Fruit fly (Drosophila melanogaster): ENCODE measurements around the gene CG7573.
A peak's percentile ranks its signal among the peaks of the same experiment; 100 is the strongest.

CG7573 gene

dm6 chr3L:11295164-11295516, 16.4 kb upstream of the CG7573 start:
- TF ChIP-seq esg (GFP tag; conservative IDR thresholded peaks at IDR 0.05): no peak
- no peak for TF ChIP-seq ci (GFP tag; IDR thresholded peaks at IDR 0.05)
- TF ChIP-seq emc (GFP tag; optimal IDR thresholded peaks at IDR 0.05): no peak
- TF ChIP-seq scrt (GFP tag; optimal IDR thresholded peaks at IDR 0.05): no peak
- peak; percentile 58 for TF ChIP-seq sens (GFP tag)
- no peak for TF ChIP-seq CG12071 (GFP tag; optimal IDR thresholded peaks at IDR 0.05)
- TF ChIP-seq Xbp1 (GFP tag; optimal IDR thresholded peaks at IDR 0.05): peak; percentile 25
- TF ChIP-seq Med (GFP tag): peak; percentile 23
- TF ChIP-seq MTF-1 (GFP tag; optimal IDR thresholded peaks at IDR 0.05; ENCODE audit: borderline replicate concordance): peak; percentile 17
- no peak for TF ChIP-seq Lpt (GFP tag; optimal IDR thresholded peaks at IDR 0.05)
- TF ChIP-seq CG3838 (GFP tag; optimal IDR thresholded peaks at IDR 0.05): peak; percentile 34

dm6 chr3L:11295777-11296149, 15.8 kb upstream of the CG7573 start, which contains the start of gene Dyro:
TSS of gene Dyro (minus strand) at chr3L:11295919.
- TF ChIP-seq bigmax (GFP tag; optimal IDR thresholded peaks at IDR 0.05): no peak
- no peak for TF ChIP-seq CG7372 (GFP tag; IDR thresholded peaks at IDR 0.05)
- no peak for TF ChIP-seq CG8359 (GFP tag; optimal IDR thresholded peaks at IDR 0.05; ENCODE audit: borderline replicate concordance)
- no peak for TF ChIP-seq dm (GFP tag; optimal IDR thresholded peaks at IDR 0.05)
- TF ChIP-seq Vsx1 (GFP tag; optimal IDR thresholded peaks at IDR 0.05): no peak
- peak; percentile 59 for TF ChIP-seq wdn (GFP tag; IDR thresholded peaks at IDR 0.05)
- TF ChIP-seq CG34224 (GFP tag; IDR thresholded peaks at IDR 0.05; ENCODE audit: partially characterized antibody): no peak
- no peak for TF ChIP-seq CG2712 (tag; optimal IDR thresholded peaks at IDR 0.05)
- TF ChIP-seq p53 (GFP tag; optimal IDR thresholded peaks at IDR 0.05): peak; percentile 85
- TF ChIP-seq wor (GFP tag; IDR thresholded peaks at IDR 0.05): no peak
- no peak for TF ChIP-seq Hr78 (GFP tag; optimal IDR thresholded peaks at IDR 0.05)
- no peak for TF ChIP-seq Hmr (GFP tag; optimal IDR thresholded peaks at IDR 0.05)
- no peak for TF ChIP-seq aop (GFP tag; IDR thresholded peaks at IDR 0.05)
- no peak for TF ChIP-seq CG7745 (tag; optimal IDR thresholded peaks at IDR 0.05)
- TF ChIP-seq D (optimal IDR thresholded peaks at IDR 0.05): no peak
- no peak for TF ChIP-seq D (GFP tag; optimal IDR thresholded peaks at IDR 0.05)
- no peak for TF ChIP-seq ase (GFP tag; IDR thresholded peaks at IDR 0.05)
- peak; percentile 34; the same call in 2 of the 3 replicates for TF ChIP-seq zfh1 (GFP tag; IDR thresholded peaks at IDR 0.05)
- no peak for TF ChIP-seq CG9817 (tag; optimal IDR thresholded peaks at IDR 0.05)
- no peak for TF ChIP-seq CG14860 (GFP tag; IDR thresholded peaks at IDR 0.05; ENCODE audit: partially characterized antibody)
- no peak for TF ChIP-seq lola (GFP tag; optimal IDR thresholded peaks at IDR 0.05)
- no peak for TF ChIP-seq Fer3 (tag; optimal IDR thresholded peaks at IDR 0.05)
- TF ChIP-seq CG8478 (optimal IDR thresholded peaks at IDR 0.05): no peak
- TF ChIP-seq NC2β (GFP tag; optimal IDR thresholded peaks at IDR 0.05): no peak
- TF ChIP-seq hth (optimal IDR thresholded peaks at IDR 0.05): no peak
- 0 out of 3 replicates have a peak, but pooled peaks have one; percentile 13 for TF ChIP-seq CG7963 (GFP tag; IDR thresholded peaks at IDR 0.05; ENCODE audit: partially characterized antibody)
- TF ChIP-seq CG12155 (GFP tag; optimal IDR thresholded peaks at IDR 0.05): no peak
- TF ChIP-seq grn (GFP tag; optimal IDR thresholded peaks at IDR 0.05): no peak
- no peak for TF ChIP-seq tup (GFP tag; optimal IDR thresholded peaks at IDR 0.05)
- TF ChIP-seq CG4360 (GFP tag; IDR thresholded peaks at IDR 0.05): 0 out of 2 replicates have a peak, but pooled peaks have one; percentile 34
- TF ChIP-seq CG1832 (GFP tag; optimal IDR thresholded peaks at IDR 0.05): peak; percentile 24
- TF ChIP-seq Spps (tag; optimal IDR thresholded peaks at IDR 0.05): no peak
- no peak for TF ChIP-seq CG4424 (GFP tag; optimal IDR thresholded peaks at IDR 0.05)
- no peak for TF ChIP-seq CG11398 (GFP tag; optimal IDR thresholded peaks at IDR 0.05)
- TF ChIP-seq CG18262 (tag; optimal IDR thresholded peaks at IDR 0.05): no peak
- TF ChIP-seq chn (GFP tag; optimal IDR thresholded peaks at IDR 0.05): no peak
- TF ChIP-seq B-H1 (GFP tag; IDR thresholded peaks at IDR 0.05): no peak
- TF ChIP-seq CG1602 (GFP tag; optimal IDR thresholded peaks at IDR 0.05): no peak
- TF ChIP-seq CG4707 (GFP tag; optimal IDR thresholded peaks at IDR 0.05): peak; percentile 88
- no peak for TF ChIP-seq CG1529 (GFP tag; optimal IDR thresholded peaks at IDR 0.05)
- no peak for TF ChIP-seq tio (GFP tag; optimal IDR thresholded peaks at IDR 0.05)

Measured in whole organism, embryonic.